Fruit fly (Drosophila melanogaster) whole organism, wandering third instar larva: Measurements from ENCODE around the gene CG13640.
A peak's percentile ranks its signal among the peaks of the same experiment; 100 is the strongest.

Experiments used
- Abd-B ChIP-seq: fragments of >200 bp; optimal IDR thresholded peaks from 2 replicates; lab custom pipeline; 2017; ENCODE audit warnings: missing biosample characterization, missing genetic modification characterization
- CG32264 ChIP-seq: fragments of 200-800 bp; sonication (Bioruptor generic); optimal IDR thresholded peaks from 2 replicates; lab custom pipeline; 2016; ENCODE audit warnings: missing biosample characterization, missing genetic modification characterization
- CG9705 ChIP-seq: fragments of 200-800 bp; sonication (Bioruptor generic); optimal IDR thresholded peaks from 2 replicates; lab custom pipeline; 2018; ENCODE audit warnings: missing biosample characterization, mild to moderate bottlenecking, missing genetic modification characterization
- CrebA ChIP-seq: fragments of 200-800 bp; sonication (Bioruptor generic); optimal IDR thresholded peaks from 2 replicates; lab custom pipeline; 2016; ENCODE audit warnings: missing biosample characterization, mild to moderate bottlenecking, missing genetic modification characterization, borderline replicate concordance
- Dfd ChIP-seq: fragments of >200 bp; optimal IDR thresholded peaks from 2 replicates; lab custom pipeline; 2017; ENCODE audit warnings: missing biosample characterization, missing genetic modification characterization
- Dif ChIP-seq: fragments of 200-275, 200-300 bp; sonication (Bioruptor generic); optimal IDR thresholded peaks from 2 replicates; lab custom pipeline; 2018; ENCODE audit warnings: missing biosample characterization, missing genetic modification characterization; ENCODE audit not compliant: partially characterized antibody
- GATAd ChIP-seq: sonication (Bioruptor generic); optimal IDR thresholded peaks from 2 replicates; lab custom pipeline; 2016; ENCODE audit warnings: missing biosample characterization, missing genetic modification characterization
- Hnf4 ChIP-seq: fragments of 200-800 bp; sonication (Bioruptor generic); optimal IDR thresholded peaks from 2 replicates; lab custom pipeline; 2016; ENCODE audit warnings: missing biosample characterization, mild to moderate bottlenecking, missing genetic modification characterization
- Hr78 ChIP-seq: fragments of >200 bp; optimal IDR thresholded peaks from 2 replicates; lab custom pipeline; 2017; ENCODE audit warnings: missing biosample characterization, missing genetic modification characterization
- Jra ChIP-seq: sonication (Bioruptor generic); optimal IDR thresholded peaks from 2 replicates; lab custom pipeline; 2016; ENCODE audit warnings: missing biosample characterization, missing genetic modification characterization
- Mio ChIP-seq: sonication (Bioruptor generic); optimal IDR thresholded peaks from 2 replicates; lab custom pipeline; 2016; ENCODE audit warnings: missing biosample characterization, missing genetic modification characterization
- Myc ChIP-seq: fragments of >200 bp; optimal IDR thresholded peaks from 2 replicates; lab custom pipeline; 2017
- N ChIP-seq: fragments of >200 bp; optimal IDR thresholded peaks from 2 replicates; lab custom pipeline; 2018; ENCODE audit warnings: missing biosample characterization, missing external identifiers, missing genetic modification characterization
- Rel ChIP-seq, 2 experiments: fragments of 200-800 bp; sonication (Bioruptor generic) in 1 of 2; optimal IDR thresholded peaks; 2 replicates in 1 of 2; 3 replicates in 1 of 2; lab custom pipeline; 2016 to 2019; ENCODE audit warnings: mild to moderate bottlenecking in 2 of 2, missing biosample characterization in 2 of 2, missing genetic modification characterization in 2 of 2, moderate library complexity in 1 of 2
- Sp1 ChIP-seq: fragments of 200-800 bp; sonication (Bioruptor generic); optimal IDR thresholded peaks from 3 replicates; lab custom pipeline; 2019; ENCODE audit warnings: missing biosample characterization, mild to moderate bottlenecking, missing genetic modification characterization, moderate library complexity
- Vsx2 ChIP-seq: fragments of 200-300, 225-300 bp; sonication (Bioruptor generic); optimal IDR thresholded peaks from 2 replicates; lab custom pipeline; 2018; ENCODE audit warnings: missing biosample characterization, missing genetic modification characterization; ENCODE audit not compliant: partially characterized antibody
- dl ChIP-seq, 2 experiments: fragments of 175-275, 200-275 bp in 1 of 2; fragments of 200-275 bp in 1 of 2; sonication (Bioruptor generic); optimal IDR thresholded peaks; lab custom pipeline; 2018; ENCODE audit warnings: mild to moderate bottlenecking in 2 of 2, missing biosample characterization in 2 of 2, missing genetic modification characterization in 2 of 2, moderate library complexity in 2 of 2; ENCODE audit not compliant: partially characterized antibody in 2 of 2, insufficient read depth in 1 of 2
- dsf ChIP-seq: sonication (Bioruptor generic); optimal IDR thresholded peaks from 2 replicates; lab custom pipeline; 2016; ENCODE audit warnings: missing biosample characterization, missing genetic modification characterization, borderline replicate concordance
- ey ChIP-seq: fragments of 200-800 bp; sonication (Bioruptor generic); optimal IDR thresholded peaks from 2 replicates; lab custom pipeline; 2016; ENCODE audit warnings: missing biosample characterization, missing genetic modification characterization
- foxo ChIP-seq, 2 experiments: fragments of 200-800 bp; sonication (Bioruptor generic); optimal IDR thresholded peaks; 2 replicates in 1 of 2; 3 replicates in 1 of 2; lab custom pipeline; 2016 to 2017; ENCODE audit warnings: missing biosample characterization in 2 of 2, missing genetic modification characterization in 2 of 2
- fru ChIP-seq: fragments of 200-800 bp; sonication (Bioruptor generic); optimal IDR thresholded peaks from 3 replicates; lab custom pipeline; 2016; ENCODE audit warnings: missing biosample characterization, mild to moderate bottlenecking, missing genetic modification characterization
- h ChIP-seq: fragments of 200-800 bp; sonication (Bioruptor generic); optimal IDR thresholded peaks from 3 replicates; lab custom pipeline; 2016; ENCODE audit warnings: missing biosample characterization, mild to moderate bottlenecking, missing genetic modification characterization
- jim ChIP-seq: fragments of 175-275, 200-325 bp; sonication (Bioruptor generic); optimal IDR thresholded peaks from 2 replicates; lab custom pipeline; 2016; ENCODE audit warnings: missing biosample characterization, mild to moderate bottlenecking, missing genetic modification characterization
- lola ChIP-seq: fragments of >200 bp; optimal IDR thresholded peaks from 2 replicates; lab custom pipeline; 2017; ENCODE audit warnings: missing biosample characterization, missing genetic modification characterization
- pan ChIP-seq: fragments of >200 bp; optimal IDR thresholded peaks from 2 replicates; lab custom pipeline; 2017
- psq ChIP-seq: fragments of 200-800 bp; sonication (Bioruptor generic); optimal IDR thresholded peaks from 3 replicates; lab custom pipeline; 2017; ENCODE audit warnings: missing biosample characterization, mild to moderate bottlenecking, missing genetic modification characterization, moderate library complexity
- rgr ChIP-seq: fragments of 200-800 bp; sonication (Bioruptor generic); optimal IDR thresholded peaks from 3 replicates; lab custom pipeline; 2016; ENCODE audit warnings: missing biosample characterization, mild to moderate bottlenecking, missing genetic modification characterization
- sage ChIP-seq: fragments of 200-800 bp; sonication (Bioruptor generic); optimal IDR thresholded peaks from 2 replicates; lab custom pipeline; 2016; ENCODE audit warnings: missing biosample characterization, mild to moderate bottlenecking, missing genetic modification characterization
- sv ChIP-seq: fragments of 200-800 bp; sonication (Bioruptor generic); optimal IDR thresholded peaks from 3 replicates; lab custom pipeline; 2016; ENCODE audit warnings: missing biosample characterization, missing genetic modification characterization
- tai ChIP-seq: sonication (Bioruptor generic); optimal IDR thresholded peaks from 2 replicates; lab custom pipeline; 2016; ENCODE audit warnings: missing biosample characterization, missing genetic modification characterization
- usp ChIP-seq: fragments of >200 bp; optimal IDR thresholded peaks from 2 replicates; lab custom pipeline; 2017; ENCODE audit warnings: missing biosample characterization, missing genetic modification characterization
- woc ChIP-seq: sonication (Bioruptor generic); optimal IDR thresholded peaks from 2 replicates; lab custom pipeline; 2016; ENCODE audit warnings: missing biosample characterization, mild to moderate bottlenecking, missing genetic modification characterization

The CG13640 gene

dm6 chr3R:24845952-24846848 is 15.8 kb downstream of the CG13640 start:
- TF ChIP-seq jim (GFP tag; lab: Kevin White, UChicago) (no peak), sv (no peak), Rel (GFP tag; optimal IDR thresholded peaks at IDR 0.05; lab: Kevin White, UChicago) (no peak), Rel (tag; optimal IDR thresholded peaks at IDR 0.05; lab: Kevin White, UChicago) (peak; percentile 52)

dm6 chr3R:24845148-24845547 is 16.8 kb downstream of the CG13640 start:
- TF ChIP-seq h (GFP tag; lab: Kevin White, UChicago): no peak
- TF ChIP-seq tai (GFP tag; lab: Kevin White, UChicago): no peak
- TF ChIP-seq CrebA (GFP tag; lab: Kevin White, UChicago): no peak
- no peak for TF ChIP-seq Abd-B (GFP tag; lab: Kevin White, UChicago)
- TF ChIP-seq Vsx2 (GFP tag; lab: Kevin White, UChicago): no peak
- no peak for TF ChIP-seq lola
- no peak for TF ChIP-seq Hnf4 (GFP tag; lab: Kevin White, UChicago)
- no peak for TF ChIP-seq Mio
- no peak for TF ChIP-seq rgr (GFP tag; lab: Kevin White, UChicago)
- TF ChIP-seq ey: no peak
- TF ChIP-seq Myc (lab: Kevin White, UChicago): no peak
- TF ChIP-seq GATAd: no peak
- TF ChIP-seq fru (GFP tag; lab: Kevin White, UChicago): no peak
- no peak for TF ChIP-seq Jra (GFP tag; lab: Kevin White, UChicago)
- no peak for TF ChIP-seq dsf (GFP tag; lab: Kevin White, UChicago)
- no peak for TF ChIP-seq CG32264 (GFP tag; lab: Kevin White, UChicago)

dm6 chr3R:24841635-24842034 is 20.3 kb downstream of the CG13640 start, which contains the start of gene Esp:
Esp (plus strand) TSS chr3R:24841935.
- no peak for TF ChIP-seq Abd-B (GFP tag; lab: Kevin White, UChicago)
- TF ChIP-seq Jra (GFP tag; lab: Kevin White, UChicago): no peak
- no peak for TF ChIP-seq jim (GFP tag; lab: Kevin White, UChicago)
- TF ChIP-seq pan (lab: Kevin White, UChicago): no peak
- TF ChIP-seq Hnf4 (GFP tag; lab: Kevin White, UChicago): no peak
- no peak for TF ChIP-seq sage (GFP tag; lab: Kevin White, UChicago)
- no peak for TF ChIP-seq lola
- TF ChIP-seq GATAd: no peak
- no peak for TF ChIP-seq psq (GFP tag; lab: Kevin White, UChicago)
- no peak for TF ChIP-seq Rel (GFP tag; optimal IDR thresholded peaks at IDR 0.05; lab: Kevin White, UChicago)
- no peak for TF ChIP-seq Rel (tag; optimal IDR thresholded peaks at IDR 0.05; lab: Kevin White, UChicago)
- TF ChIP-seq N: no peak
- TF ChIP-seq CG9705 (GFP tag; lab: Kevin White, UChicago): no peak
- TF ChIP-seq foxo (GFP tag; optimal IDR thresholded peaks at IDR 0.05; lab: Kevin White, UChicago): no peak
- no peak for TF ChIP-seq Mio

dm6 chr3R:24841063-24841462 is 20.9 kb downstream of the CG13640 start, which contains the start of gene CG33658:
CG33658 (minus strand) TSS chr3R:24841163.
- TF ChIP-seq Sp1 (GFP tag; lab: Kevin White, UChicago): no peak
- no peak for TF ChIP-seq Rel (GFP tag; optimal IDR thresholded peaks at IDR 0.05; lab: Kevin White, UChicago)
- no peak for TF ChIP-seq Rel (tag; optimal IDR thresholded peaks at IDR 0.05; lab: Kevin White, UChicago)
- no peak for TF ChIP-seq dl (GFP tag; optimal IDR thresholded peaks at IDR 0.05; lab: Kevin White, UChicago; ENCODE audit: insufficient read depth in 1 of 2, partially characterized antibody in 2 of 2)
- no peak for TF ChIP-seq fru (GFP tag; lab: Kevin White, UChicago)
- TF ChIP-seq N: no peak
- TF ChIP-seq woc (GFP tag; lab: Kevin White, UChicago): no peak
- no peak for TF ChIP-seq ey
- no peak for TF ChIP-seq Hr78
- no peak for TF ChIP-seq tai (GFP tag; lab: Kevin White, UChicago)

dm6 chr3R:24833652-24834051 is 28.3 kb downstream of the CG13640 start, which contains the start of gene sosie:
sosie (plus strand) TSS chr3R:24833952.
- TF ChIP-seq CG9705 (GFP tag; lab: Kevin White, UChicago) (no peak), GATAd (no peak), usp (no peak), Dif (GFP tag; lab: Kevin White, UChicago) (no peak), CG32264 (GFP tag; lab: Kevin White, UChicago) (no peak), h (GFP tag; lab: Kevin White, UChicago) (no peak), tai (GFP tag; lab: Kevin White, UChicago) (no peak), pan (lab: Kevin White, UChicago) (no peak), Vsx2 (GFP tag; lab: Kevin White, UChicago) (no peak), Jra (GFP tag; lab: Kevin White, UChicago) (no peak), Mio (no peak), Dfd (GFP tag; lab: Kevin White, UChicago) (no peak), lola (no peak), CrebA (GFP tag; lab: Kevin White, UChicago) (no peak), foxo (GFP tag; optimal IDR thresholded peaks at IDR 0.05; lab: Kevin White, UChicago) (no peak), dsf (GFP tag; lab: Kevin White, UChicago) (no peak), rgr (GFP tag; lab: Kevin White, UChicago) (no peak), Myc (lab: Kevin White, UChicago) (no peak), Rel (GFP tag; optimal IDR thresholded peaks at IDR 0.05; lab: Kevin White, UChicago) (no peak), Rel (tag; optimal IDR thresholded peaks at IDR 0.05; lab: Kevin White, UChicago) (no peak)
